Worm (Caenorhabditis elegans) whole organism, young adult: ENCODE measurements around the gene R02F11.1.

Experiments used
- C06A6.2 ChIP-seq: fragments of 200-800 bp; sonication (Bioruptor generic); conservative IDR thresholded peaks from 2 replicates; pipeline ENCODE4 v1.3.6; 2022; ENCODE audit warnings: missing genetic modification characterization, missing compliant biosample characterization
- F49E8.2 ChIP-seq: sonication (generic microtip); optimal IDR thresholded peaks from 3 replicates; lab custom pipeline; 2017; ENCODE audit warnings: missing genetic modification characterization, mild to moderate bottlenecking, missing compliant biosample characterization, antibody characterized with exemption, moderate library complexity; ENCODE audit not compliant: insufficient read depth
- ZK185.1 ChIP-seq: sonication (generic microtip); optimal IDR thresholded peaks from 2 replicates; lab custom pipeline; 2016; ENCODE audit warnings: mild to moderate bottlenecking, missing genetic modification characterization, missing compliant biosample characterization; ENCODE audit not compliant: poor library complexity, severe bottlenecking
- ama-1 ChIP-seq, 3 experiments: fragments of 150-350 bp in 1 of 3; sonication (generic microtip) in 2 of 3; optimal IDR thresholded peaks; 2 replicates each; lab custom pipeline; 2014 to 2018; ENCODE audit warnings: missing biosample characterization in 2 of 3, missing genetic modification characterization in 2 of 3, missing genetic modification reagents in 2 of 3
- atf-7 ChIP-seq: sonication (generic microtip); optimal IDR thresholded peaks from 2 replicates; lab custom pipeline; 2017; ENCODE audit warnings: mild to moderate bottlenecking, missing genetic modification characterization, missing compliant biosample characterization
- bed-2 ChIP-seq: fragments of 200-800 bp; sonication (Bioruptor generic); IDR thresholded peaks from 2 replicates; pipeline ENCODE4 v1.3.6; 2022; ENCODE audit warnings: missing genetic modification reagents, missing genetic modification characterization, missing compliant biosample characterization
- him-1 ChIP-seq: sonication (generic microtip); optimal IDR thresholded peaks from 2 replicates; lab custom pipeline; 2016; ENCODE audit warnings: missing genotype, missing genetic modification reagents, missing genetic modification characterization, missing compliant biosample characterization
- snpc-4 ChIP-seq, 5 experiments: fragments of 150-350 bp in 1 of 5; sonication (generic microtip) in 4 of 5; optimal IDR thresholded peaks; 2 replicates each; lab custom pipeline; 2014 to 2018; ENCODE audit warnings: missing genetic modification characterization in 5 of 5, missing biosample characterization in 3 of 5, antibody characterized with exemption in 2 of 5, mild to moderate bottlenecking in 2 of 5, missing compliant biosample characterization in 2 of 5, missing genotype in 2 of 5, moderate library complexity in 2 of 5, missing genetic modification reagents in 1 of 5

- TF ChIP-seq snpc-4 (GFP tag; optimal IDR thresholded peaks at IDR 0.05; lab: Kevin White, UChicago): no peak
- TF ChIP-seq snpc-4 (tag; optimal IDR thresholded peaks at IDR 0.05; lab: Kevin White, UChicago): no peak
- no peak for TF ChIP-seq atf-7 (tag; lab: Kevin White, UChicago)
- no peak for TF ChIP-seq ama-1 (optimal IDR thresholded peaks at IDR 0.05; lab: Kevin White, UChicago)
- TF ChIP-seq ama-1 (GFP tag; optimal IDR thresholded peaks at IDR 0.05; lab: Kevin White, UChicago): no peak
- TF ChIP-seq F49E8.2 (tag; lab: Kevin White, UChicago): no peak
- no peak for TF ChIP-seq bed-2 (GFP tag; lab: Robert Waterston, UW)
- no peak for TF ChIP-seq him-1 (tag; lab: Kevin White, UChicago)
- no peak for TF ChIP-seq C06A6.2 (GFP tag; lab: Robert Waterston, UW)
- no peak for TF ChIP-seq ZK185.1 (tag; lab: Kevin White, UChicago)
Observed at ce11 chrV:4787166-4787565, 13.7 kb upstream of the R02F11.1 start, which contains the start of gene R02F11.9.
